Worm (Caenorhabditis elegans) whole organism, L3 larva: Measurements from ENCODE around the gene dhhc-1.
A peak's percentile ranks its signal among the peaks of the same experiment; 100 is the strongest.

Source experiments
- R02D3.7 ChIP-seq: fragments of 150-350 bp; optimal IDR thresholded peaks from 2 replicates; lab custom pipeline; 2014; ENCODE audit warnings: missing biosample characterization, missing genetic modification characterization
- ZK546.5 ChIP-seq: sonication (generic microtip); optimal IDR thresholded peaks from 2 replicates; lab custom pipeline; 2017; ENCODE audit warnings: missing biosample characterization, missing genetic modification characterization
- aly-2 ChIP-seq: fragments of 150-350 bp; optimal IDR thresholded peaks from 2 replicates; lab custom pipeline; 2014; ENCODE audit warnings: missing biosample characterization, missing genetic modification characterization
- ceh-16 ChIP-seq: sonication (generic microtip); optimal IDR thresholded peaks from 2 replicates; lab custom pipeline; 2017; ENCODE audit warnings: missing biosample characterization, missing genetic modification characterization
- ceh-28 ChIP-seq: fragments of 150-350 bp; optimal IDR thresholded peaks from 2 replicates; lab custom pipeline; 2014; ENCODE audit warnings: missing biosample characterization, missing genetic modification reagents, missing genetic modification characterization
- ceh-82 ChIP-seq: fragments of 150-350 bp; optimal IDR thresholded peaks from 2 replicates; lab custom pipeline; 2014; ENCODE audit warnings: missing biosample characterization, missing genetic modification characterization
- ceh-9 ChIP-seq: sonication (generic microtip); optimal IDR thresholded peaks from 2 replicates; lab custom pipeline; 2018; ENCODE audit warnings: missing biosample characterization, missing genetic modification characterization
- daf-12 ChIP-seq: fragments of 150-350 bp; optimal IDR thresholded peaks from 2 replicates; lab custom pipeline; 2014; ENCODE audit warnings: missing biosample characterization, missing genetic modification reagents, missing genetic modification characterization
- egl-27 ChIP-seq: sonication (generic microtip); optimal IDR thresholded peaks from 4 replicates; lab custom pipeline; 2017; ENCODE audit warnings: missing biosample characterization, missing genetic modification reagents, missing genetic modification characterization
- egl-5 ChIP-seq: fragments of 150-350 bp; optimal IDR thresholded peaks from 2 replicates; lab custom pipeline; 2017; ENCODE audit warnings: missing biosample characterization, missing genetic modification reagents, missing genetic modification characterization, inconsistent platforms
- elt-1 ChIP-seq: fragments of 150-350 bp; optimal IDR thresholded peaks from 2 replicates; lab custom pipeline; 2014; ENCODE audit warnings: missing biosample characterization, missing genetic modification characterization
- elt-2 ChIP-seq: sonication (generic microtip); optimal IDR thresholded peaks from 2 replicates; lab custom pipeline; 2016; ENCODE audit warnings: missing genetic modification reagents, mild to moderate bottlenecking, missing genetic modification characterization, missing compliant biosample characterization
- eor-1 ChIP-seq, 2 experiments: fragments of 150-350 bp; optimal IDR thresholded peaks; 2 replicates each; lab custom pipeline; 2014 to 2018; ENCODE audit warnings: missing biosample characterization in 2 of 2, missing genetic modification characterization in 2 of 2
- fkh-10 ChIP-seq: sonication (generic microtip); optimal IDR thresholded peaks from 2 replicates; lab custom pipeline; 2017; ENCODE audit warnings: missing biosample characterization, missing genetic modification reagents, missing genetic modification characterization
- fkh-2 ChIP-seq: fragments of 150-350 bp; optimal IDR thresholded peaks from 2 replicates; lab custom pipeline; 2014; ENCODE audit warnings: missing biosample characterization, missing genetic modification reagents, missing genetic modification characterization
- fos-1 ChIP-seq: fragments of 150-350 bp; optimal IDR thresholded peaks from 2 replicates; lab custom pipeline; 2014; ENCODE audit warnings: missing biosample characterization, missing genetic modification characterization
- hmg-11 ChIP-seq: sonication (generic microtip); optimal IDR thresholded peaks from 2 replicates; lab custom pipeline; 2016; ENCODE audit warnings: missing genetic modification characterization, missing compliant biosample characterization
- lin-39 ChIP-seq: fragments of 150-350 bp; optimal IDR thresholded peaks from 2 replicates; lab custom pipeline; 2018; ENCODE audit warnings: missing biosample characterization, missing genetic modification reagents, missing genetic modification characterization
- mdl-1 ChIP-seq: fragments of 150-350 bp; optimal IDR thresholded peaks from 2 replicates; lab custom pipeline; 2014; ENCODE audit warnings: missing biosample characterization, missing genetic modification characterization
- nfya-1 ChIP-seq: sonication (generic microtip); optimal IDR thresholded peaks from 2 replicates; lab custom pipeline; 2017; ENCODE audit warnings: missing genetic modification characterization, mild to moderate bottlenecking, missing compliant biosample characterization, antibody characterized with exemption, moderate library complexity; ENCODE audit not compliant: insufficient read depth
- nhr-11 ChIP-seq: fragments of 150-350 bp; optimal IDR thresholded peaks from 2 replicates; lab custom pipeline; 2014; ENCODE audit warnings: missing biosample characterization, missing genetic modification characterization
- nhr-12 ChIP-seq: fragments of 150-350 bp; optimal IDR thresholded peaks from 2 replicates; lab custom pipeline; 2014; ENCODE audit warnings: missing biosample characterization, missing genetic modification characterization
- nhr-23 ChIP-seq: fragments of 150-350 bp; optimal IDR thresholded peaks from 2 replicates; lab custom pipeline; 2014; ENCODE audit warnings: missing biosample characterization, missing genetic modification reagents, missing genetic modification characterization
- nhr-237 ChIP-seq: fragments of 150-350 bp; optimal IDR thresholded peaks from 2 replicates; lab custom pipeline; 2014; ENCODE audit warnings: missing biosample characterization, missing genetic modification characterization
- nhr-25 ChIP-seq: sonication (generic microtip); optimal IDR thresholded peaks from 2 replicates; lab custom pipeline; 2017; ENCODE audit warnings: missing biosample characterization, missing genetic modification characterization
- nhr-28 ChIP-seq: fragments of 150-350 bp; optimal IDR thresholded peaks from 2 replicates; lab custom pipeline; 2014; ENCODE audit warnings: missing biosample characterization, missing genetic modification characterization
- nhr-43 ChIP-seq: sonication (generic microtip); optimal IDR thresholded peaks from 2 replicates; lab custom pipeline; 2016; ENCODE audit warnings: mild to moderate bottlenecking, missing genetic modification characterization, missing compliant biosample characterization; ENCODE audit not compliant: poor library complexity, severe bottlenecking
- nhr-76 ChIP-seq: fragments of 150-350 bp; sonication (generic microtip); optimal IDR thresholded peaks from 5 replicates; lab custom pipeline; 2014; ENCODE audit warnings: missing biosample characterization, missing genetic modification characterization
- nhr-77 ChIP-seq: fragments of 150-350 bp; optimal IDR thresholded peaks from 2 replicates; lab custom pipeline; 2014; ENCODE audit warnings: missing biosample characterization, missing genetic modification characterization
- pha-4 ChIP-seq: fragments of 150-350 bp; optimal IDR thresholded peaks from 2 replicates; lab custom pipeline; 2014; ENCODE audit warnings: missing biosample characterization, missing genetic modification reagents, missing genetic modification characterization
- pqm-1 ChIP-seq: fragments of 150-350 bp; optimal IDR thresholded peaks from 2 replicates; lab custom pipeline; 2017; ENCODE audit warnings: missing biosample characterization, missing genetic modification characterization, inconsistent platforms
- sea-2 ChIP-seq: fragments of 150-350 bp; sonication (generic microtip); optimal IDR thresholded peaks from 4 replicates; lab custom pipeline; 2014; ENCODE audit warnings: missing biosample characterization, missing genetic modification reagents, missing genetic modification characterization
- snpc-4 ChIP-seq: fragments of 150-350 bp; optimal IDR thresholded peaks from 2 replicates; lab custom pipeline; 2014; ENCODE audit warnings: missing biosample characterization, missing genetic modification characterization
- tbx-2 ChIP-seq: sonication (generic microtip); optimal IDR thresholded peaks from 2 replicates; lab custom pipeline; 2016; ENCODE audit warnings: mild to moderate bottlenecking, missing genetic modification characterization, missing compliant biosample characterization
- unc-39 ChIP-seq: sonication (generic microtip); optimal IDR thresholded peaks from 4 replicates; lab custom pipeline; 2017; ENCODE audit warnings: missing biosample characterization, missing genetic modification characterization
- unc-62 ChIP-seq: fragments of 150-350 bp; sonication (generic microtip); optimal IDR thresholded peaks from 4 replicates; lab custom pipeline; 2014; ENCODE audit warnings: missing biosample characterization, missing genetic modification reagents, missing genetic modification characterization
- zag-1 ChIP-seq: fragments of 150-350 bp; optimal IDR thresholded peaks from 2 replicates; lab custom pipeline; 2014; ENCODE audit warnings: missing biosample characterization, missing genetic modification characterization
- ztf-11 ChIP-seq: fragments of 150-350 bp; optimal IDR thresholded peaks from 2 replicates; lab custom pipeline; 2014; ENCODE audit warnings: missing biosample characterization, missing genetic modification characterization
- ztf-4 ChIP-seq: fragments of 150-350 bp; optimal IDR thresholded peaks from 2 replicates; lab custom pipeline; 2014; ENCODE audit warnings: missing biosample characterization, missing genetic modification characterization

dhhc-1 gene

DNA sequence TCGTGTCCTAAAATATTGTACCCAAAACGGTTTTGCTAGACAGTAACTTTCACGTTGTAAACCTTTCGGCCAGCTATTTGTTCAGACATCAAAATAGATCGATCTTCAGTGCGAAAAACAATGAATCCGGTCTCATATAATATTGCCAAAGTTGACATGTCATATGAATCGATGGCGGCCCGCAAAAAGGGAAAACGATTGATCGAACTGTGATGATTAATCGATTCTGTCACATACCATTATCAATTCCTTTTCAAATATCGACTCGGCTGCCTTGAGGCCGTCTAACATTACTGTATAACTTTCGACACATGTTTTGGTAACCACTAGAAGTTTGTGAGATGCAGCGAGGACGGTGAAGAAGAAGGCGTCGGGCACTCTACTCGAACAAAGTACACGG is 27.3 kb downstream of the dhhc-1 start:
- TF ChIP-seq ztf-11 (tag; lab: Kevin White, UChicago) (no peak), hmg-11 (no peak), nhr-12 (tag; lab: Kevin White, UChicago) (no peak), elt-1 (tag; lab: Kevin White, UChicago) (no peak), eor-1 (tag; optimal IDR thresholded peaks at IDR 0.05; lab: Kevin White, UChicago) (no peak), fkh-2 (tag; lab: Kevin White, UChicago) (no peak), ceh-16 (tag; lab: Kevin White, UChicago) (no peak), nhr-23 (peak; percentile 65), unc-39 (tag; lab: Kevin White, UChicago) (no peak), nhr-11 (tag; lab: Kevin White, UChicago) (no peak), nhr-43 (peak; percentile 52), ceh-82 (tag; lab: Kevin White, UChicago) (no peak), nhr-76 (tag; lab: Kevin White, UChicago) (no peak), snpc-4 (tag; lab: Kevin White, UChicago) (no peak), lin-39 (tag; lab: Kevin White, UChicago) (no peak), egl-27 (tag; lab: Kevin White, UChicago) (no peak), zag-1 (tag; lab: Kevin White, UChicago) (no peak), unc-62 (GFP tag; lab: Kevin White, UChicago) (no peak), ZK546.5 (tag; lab: Kevin White, UChicago) (no peak), ceh-28 (peak; percentile 69), daf-12 (tag; lab: Kevin White, UChicago) (no peak), nhr-25 (peak; percentile 60)

- TF ChIP-seq ceh-16 (tag; lab: Kevin White, UChicago) = no peak
- TF ChIP-seq daf-12 (tag; lab: Kevin White, UChicago) = no peak
- TF ChIP-seq egl-27 (tag; lab: Kevin White, UChicago) = no peak
- no peak for TF ChIP-seq nhr-12 (tag; lab: Kevin White, UChicago)
- no peak for TF ChIP-seq egl-5
- no peak for TF ChIP-seq ztf-11 (tag; lab: Kevin White, UChicago)
- TF ChIP-seq fkh-10 (GFP tag; lab: Kevin White, UChicago) = no peak
- TF ChIP-seq pqm-1 (tag; lab: Kevin White, UChicago) = no peak
- no peak for TF ChIP-seq hmg-11
Observed at ce11 chrX:15070137-15070536, 30.1 kb downstream of the dhhc-1 start.

DNA sequence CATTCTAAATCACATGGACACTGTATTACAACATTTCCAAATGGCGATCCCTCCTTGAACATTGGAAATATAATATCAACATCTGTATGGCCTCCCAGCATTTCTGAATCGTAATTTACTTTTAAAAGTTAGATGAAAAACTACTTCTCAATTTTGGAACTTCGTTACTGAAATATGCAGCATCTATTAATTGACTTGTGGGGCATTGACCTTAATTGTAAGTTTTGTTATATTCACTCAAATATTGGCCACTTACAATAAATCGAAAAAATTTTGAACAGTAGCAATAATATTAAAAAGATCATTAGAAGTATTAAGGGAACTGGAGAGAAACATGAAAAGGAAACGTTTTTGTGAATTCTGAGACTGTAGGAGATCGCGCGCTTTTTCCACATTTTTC is 31.0 kb downstream of the dhhc-1 start, which contains the start of gene mam-6:
Gene mam-6, minus strand, starts transcription at position 101 of the 400 bp plus-strand sequence.
- TF ChIP-seq nhr-11 (tag; lab: Kevin White, UChicago) (no peak), ceh-82 (tag; lab: Kevin White, UChicago) (no peak), egl-5 (no peak), ztf-4 (tag; lab: Kevin White, UChicago) (no peak), nhr-12 (tag; lab: Kevin White, UChicago) (no peak), ceh-28 (no peak), ceh-16 (tag; lab: Kevin White, UChicago) (no peak), elt-2 (tag; lab: Kevin White, UChicago) (no peak), ceh-9 (no peak), nhr-76 (tag; lab: Kevin White, UChicago) (no peak), tbx-2 (tag; lab: Kevin White, UChicago) (no peak), aly-2 (tag; lab: Kevin White, UChicago) (no peak), unc-39 (tag; lab: Kevin White, UChicago) (no peak)

ce11 chrX:15060303-15060702 is 39.9 kb downstream of the dhhc-1 start, which contains the start of gene fbxa-96:
Gene fbxa-96, minus strand, starts transcription at chrX:15060403.
- TF ChIP-seq nhr-76 (tag; lab: Kevin White, UChicago) = no peak

ce11 chrX:15057900-15058299 is 42.3 kb downstream of the dhhc-1 start:
- TF ChIP-seq fos-1 = no peak
- no peak for TF ChIP-seq pha-4 (tag; lab: Kevin White, UChicago)

ce11 chrX:15056737-15057136 is 43.5 kb downstream of the dhhc-1 start, which contains the start of gene H03G16.5:
Gene H03G16.5, minus strand, starts transcription at chrX:15056837.
- no peak for TF ChIP-seq nhr-237
- TF ChIP-seq pqm-1 (tag; lab: Kevin White, UChicago) = no peak
- no peak for TF ChIP-seq unc-62 (GFP tag; lab: Kevin White, UChicago)
- no peak for TF ChIP-seq elt-2 (tag; lab: Kevin White, UChicago)
- TF ChIP-seq nhr-77 = no peak
- TF ChIP-seq nfya-1 (tag; lab: Kevin White, UChicago) = no peak
- TF ChIP-seq nhr-12 (tag; lab: Kevin White, UChicago) = no peak
- no peak for TF ChIP-seq elt-1 (tag; lab: Kevin White, UChicago)
- no peak for TF ChIP-seq sea-2
- no peak for TF ChIP-seq egl-27 (tag; lab: Kevin White, UChicago)
- no peak for TF ChIP-seq nhr-28 (tag; lab: Kevin White, UChicago)
- TF ChIP-seq mdl-1 (tag; lab: Kevin White, UChicago) = no peak
- TF ChIP-seq snpc-4 (tag; lab: Kevin White, UChicago) = no peak
- no peak for TF ChIP-seq lin-39 (tag; lab: Kevin White, UChicago)
- no peak for TF ChIP-seq nhr-76 (tag; lab: Kevin White, UChicago)
- no peak for TF ChIP-seq R02D3.7 (tag; lab: Kevin White, UChicago)
- TF ChIP-seq zag-1 (tag; lab: Kevin White, UChicago) = no peak
- TF ChIP-seq pha-4 (tag; lab: Kevin White, UChicago) = no peak
- no peak for TF ChIP-seq unc-39 (tag; lab: Kevin White, UChicago)
